Worm (Caenorhabditis elegans): Measurements from ENCODE around the gene mel-32.
A peak's percentile ranks its signal among the peaks of the same experiment; 100 is the strongest.

mel-32 gene

DNA sequence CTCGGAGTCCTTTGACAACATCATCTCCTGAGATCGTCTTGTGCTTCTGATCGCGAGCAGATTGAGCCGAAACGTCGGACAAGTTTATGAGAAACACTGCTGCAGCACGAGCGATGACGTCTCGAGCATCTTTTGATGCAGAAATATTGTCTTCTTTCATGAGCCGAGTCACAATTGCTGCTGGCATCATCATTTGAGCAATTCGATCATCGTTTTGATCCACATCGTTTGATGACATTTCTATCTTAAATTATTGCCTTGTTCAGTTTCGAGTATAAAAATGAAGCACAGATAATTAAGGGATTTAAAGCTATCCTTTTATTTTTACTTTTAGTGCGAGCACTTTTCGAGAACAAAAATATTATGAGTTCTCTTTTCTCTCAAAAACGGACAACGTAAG, 19.8 kb upstream of the mel-32 start, which contains the start of gene T26A5.8 (continued):
- no peak for TF ChIP-seq zip-2 (tag; optimal IDR thresholded peaks at IDR 0.05)
- TF ChIP-seq ceh-82 (tag; optimal IDR thresholded peaks at IDR 0.05) = no peak
- TF ChIP-seq daf-8 (GFP tag; IDR thresholded peaks at IDR 0.05) = no peak
- no peak for TF ChIP-seq aly-2 (tag; optimal IDR thresholded peaks at IDR 0.05)
- no peak for TF ChIP-seq F10B5.3 (tag; optimal IDR thresholded peaks at IDR 0.05)
- TF ChIP-seq pha-4 (GFP tag; IDR thresholded peaks at IDR 0.05) = peak; percentile 52; the same call in 1 of the 2 replicates
- no peak for TF ChIP-seq pha-4 (tag; optimal IDR thresholded peaks at IDR 0.05)
- no peak for TF ChIP-seq saeg-2 (GFP tag; IDR thresholded peaks at IDR 0.05)
- no peak for TF ChIP-seq vab-7 (GFP tag; IDR thresholded peaks at IDR 0.05)
- TF ChIP-seq attf-4 (tag; optimal IDR thresholded peaks at IDR 0.05) = no peak
- TF ChIP-seq rbr-2 (tag; optimal IDR thresholded peaks at IDR 0.05) = no peak
- no peak for TF ChIP-seq unc-130 (GFP tag; optimal IDR thresholded peaks at IDR 0.05)
- TF ChIP-seq aha-1 (tag) = peak; percentile 95
- no peak for TF ChIP-seq ceh-32 (tag; optimal IDR thresholded peaks at IDR 0.05; ENCODE audit: poor library complexity)
- TF ChIP-seq daf-19 (GFP tag; conservative IDR thresholded peaks at IDR 0.05) = no peak
- TF ChIP-seq F44E2.7 (GFP tag; IDR thresholded peaks at IDR 0.05) = 0 out of 2 replicates have a peak, but pooled peaks have one; percentile 2
- no peak for TF ChIP-seq nhr-237 (tag; optimal IDR thresholded peaks at IDR 0.05)
- no peak for TF ChIP-seq skn-1 (tag; optimal IDR thresholded peaks at IDR 0.05)
- no peak for TF ChIP-seq spr-3 (GFP tag; optimal IDR thresholded peaks at IDR 0.05)
- no peak for TF ChIP-seq tag-97 (GFP tag; IDR thresholded peaks at IDR 0.05)
- TF ChIP-seq duxl-1 (tag; optimal IDR thresholded peaks at IDR 0.05; ENCODE audit: poor library complexity) = peak; percentile 60
- no peak for TF ChIP-seq gei-8 (GFP tag; optimal IDR thresholded peaks at IDR 0.05)
- TF ChIP-seq F37D6.2 (tag; optimal IDR thresholded peaks at IDR 0.05) = no peak

DNA sequence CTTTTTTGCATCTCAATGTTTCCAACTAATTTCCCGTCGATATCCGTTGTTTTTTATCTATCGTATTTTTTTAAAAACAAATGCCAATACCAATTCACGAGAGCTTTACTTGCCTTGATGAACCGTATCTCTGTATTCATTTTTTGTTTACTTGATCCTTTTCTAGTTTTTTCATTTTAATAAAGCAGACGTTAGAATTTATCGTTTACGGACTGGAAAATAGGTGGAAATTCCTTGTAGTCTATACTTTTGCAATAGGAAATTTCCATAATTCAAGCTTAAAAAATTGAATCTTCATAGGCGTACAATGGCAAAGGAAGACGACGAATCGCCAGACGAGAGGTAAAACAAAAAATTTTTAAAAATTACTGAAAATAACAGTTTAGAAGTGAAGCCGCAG, 17.0 kb upstream of the mel-32 start, which contains the start of gene algn-1:
algn-1 (plus strand) TSS at position 301 of the 400 bp plus-strand sequence.
- no peak for TF ChIP-seq ceh-20 (GFP tag; IDR thresholded peaks at IDR 0.05)
- no peak for TF ChIP-seq fos-1 (tag; optimal IDR thresholded peaks at IDR 0.05)
- TF ChIP-seq aha-1 (tag) = peak; percentile 49
- TF ChIP-seq ceh-62 (tag; optimal IDR thresholded peaks at IDR 0.05) = no peak
- TF ChIP-seq Y105C5A.15 (GFP tag; IDR thresholded peaks at IDR 0.05) = 0 out of 2 replicates have a peak, but pooled peaks have one; percentile 18
- no peak for TF ChIP-seq zfp-3 (GFP tag; conservative IDR thresholded peaks at IDR 0.05)

DNA sequence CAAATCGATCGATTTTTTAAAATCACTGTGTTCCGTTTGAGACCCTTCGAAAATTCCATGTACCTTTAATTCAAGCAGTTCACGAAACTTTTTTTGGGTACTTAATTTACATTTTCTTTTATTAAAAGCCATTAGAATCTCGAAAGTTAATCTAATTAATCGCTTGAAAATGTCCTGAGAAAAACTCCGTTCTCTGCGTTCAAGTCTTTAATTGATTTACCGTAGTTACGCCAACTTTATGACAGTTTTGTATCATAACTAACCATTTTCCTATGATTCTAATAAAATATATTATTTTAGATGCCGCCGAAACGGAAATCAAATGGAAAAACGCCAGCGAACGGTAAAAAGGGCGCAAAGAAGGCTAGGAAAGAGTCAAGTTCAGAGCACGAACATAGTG, 11.4 kb upstream of the mel-32 start, which contains the start of gene jhdm-1:
jhdm-1 (plus strand) TSS at position 301 of the 400 bp plus-strand sequence.
- TF ChIP-seq lin-1 (GFP tag; IDR thresholded peaks at IDR 0.05) (no peak), mes-2 (tag; optimal IDR thresholded peaks at IDR 0.05; ENCODE audit: poor library complexity, severe bottlenecking) (no peak), rbr-2 (tag; optimal IDR thresholded peaks at IDR 0.05) (no peak), lin-39 (tag; optimal IDR thresholded peaks at IDR 0.05) (no peak), daf-19 (GFP tag; conservative IDR thresholded peaks at IDR 0.05) (no peak), set-16 (GFP tag; IDR thresholded peaks at IDR 0.05) (no peak), T20F7.1 (GFP tag; optimal IDR thresholded peaks at IDR 0.05) (no peak), ces-1 (GFP tag; optimal IDR thresholded peaks at IDR 0.05) (no peak), unc-62 (GFP tag; optimal IDR thresholded peaks at IDR 0.05 in 1 of 2) (no peak), unc-62 (tag; optimal IDR thresholded peaks at IDR 0.05) (no peak), nhr-6 (tag; optimal IDR thresholded peaks at IDR 0.05) (no peak), T26A8.4 (GFP tag; IDR thresholded peaks at IDR 0.05) (no peak), aly-2 (tag; optimal IDR thresholded peaks at IDR 0.05) (no peak), spr-1 (tag; optimal IDR thresholded peaks at IDR 0.05) (no peak), sdz-12 (GFP tag; optimal IDR thresholded peaks at IDR 0.05) (no peak), nhr-111 (GFP tag; optimal IDR thresholded peaks at IDR 0.05) (no peak), F26F4.8 (GFP tag; conservative IDR thresholded peaks at IDR 0.05) (no peak), nhr-102 (tag; optimal IDR thresholded peaks at IDR 0.05) (no peak), mxl-2 (GFP tag; conservative IDR thresholded peaks at IDR 0.05) (no peak), ceh-62 (tag; optimal IDR thresholded peaks at IDR 0.05) (no peak), mep-1 (tag; optimal IDR thresholded peaks at IDR 0.05) (no peak)
